ENCODE assay signal across 1 fruit fly cellular context in genomic region chr3R:22663115-22663514, dm6.
A peak's percentile ranks its signal among the peaks of the same experiment; 100 is the strongest.
TF ChIP-seq lines count a peak whose summit lies in the region.

No protein-coding gene starts in this region.

TF ChIP-seq in whole organism, embryonic, 481 proteins besides CTCF, POLR2A, EP300 and RAD21 (continued from another document and continues in another):
- TF ChIP-seq prd (optimal IDR thresholded peaks at IDR 0.05; lab: Kevin White, UChicago) = no peak
- peak; percentile 73 for TF ChIP-seq prd (GFP tag; IDR thresholded peaks at IDR 0.05; lab: Robert Waterston, UW)
- peak; percentile 50 for TF ChIP-seq D19A (tag; optimal IDR thresholded peaks at IDR 0.05; lab: Kevin White, UChicago)
- peak; percentile 66 for TF ChIP-seq CG13424 (tag; optimal IDR thresholded peaks at IDR 0.05; lab: Kevin White, UChicago)
- TF ChIP-seq dysf (GFP tag; IDR thresholded peaks at IDR 0.05; lab: Robert Waterston, UW) = peak; percentile 60; the same call in 2 of the 3 replicates
- no peak for TF ChIP-seq CG6654 (GFP tag; optimal IDR thresholded peaks at IDR 0.05; lab: Kevin White, UChicago)
- peak; percentile 31 for TF ChIP-seq gsb-n (tag; optimal IDR thresholded peaks at IDR 0.05; lab: Kevin White, UChicago)
- no peak for TF ChIP-seq CG17612 (GFP tag; IDR thresholded peaks at IDR 0.05; lab: Robert Waterston, UW)
- peak; percentile 56 for TF ChIP-seq oc (tag; optimal IDR thresholded peaks at IDR 0.05; lab: Kevin White, UChicago)
- no peak for TF ChIP-seq CG11560 (tag; IDR thresholded peaks at IDR 0.05; lab: Robert Waterston, UW)
- TF ChIP-seq CG1024 (GFP tag; IDR thresholded peaks at IDR 0.05; lab: Robert Waterston, UW) = no peak
- TF ChIP-seq CG31441 (GFP tag; IDR thresholded peaks at IDR 0.05; lab: Robert Waterston, UW) = peak; percentile 59
- peak; percentile 58 for TF ChIP-seq abd-A (tag; optimal IDR thresholded peaks at IDR 0.05; lab: Kevin White, UChicago)
- TF ChIP-seq CG42726 (GFP tag; IDR thresholded peaks at IDR 0.05; lab: Robert Waterston, UW; ENCODE audit: partially characterized antibody) = no peak
- TF ChIP-seq Atf6 (GFP tag; IDR thresholded peaks at IDR 0.05; lab: Robert Waterston, UW) = peak; percentile 85
- TF ChIP-seq zfh1 (GFP tag; IDR thresholded peaks at IDR 0.05; lab: Robert Waterston, UW) = peak; percentile 71
- TF ChIP-seq fd102C (GFP tag; optimal IDR thresholded peaks at IDR 0.05; lab: Kevin White, UChicago) = no peak
- no peak for TF ChIP-seq CG30020 (tag; optimal IDR thresholded peaks at IDR 0.05; lab: Kevin White, UChicago)
- TF ChIP-seq CG9817 (tag; optimal IDR thresholded peaks at IDR 0.05; lab: Kevin White, UChicago) = peak; percentile 70
- peak; percentile 56 to 73 for TF ChIP-seq Hr51 (GFP tag; optimal IDR thresholded peaks at IDR 0.05; lab: Kevin White, UChicago)
- peak; percentile 47 for TF ChIP-seq CG2875 (GFP tag; optimal IDR thresholded peaks at IDR 0.05; lab: Kevin White, UChicago)
- TF ChIP-seq Rfx (GFP tag; IDR thresholded peaks at IDR 0.05; lab: Robert Waterston, UW) = peak; percentile 59
- TF ChIP-seq CG3281 (GFP tag; optimal IDR thresholded peaks at IDR 0.05; lab: Kevin White, UChicago) = peak; percentile 62
- TF ChIP-seq CG8089 (GFP tag; optimal IDR thresholded peaks at IDR 0.05; lab: Kevin White, UChicago) = peak; percentile 13
- no peak for TF ChIP-seq CG10565 (GFP tag; optimal IDR thresholded peaks at IDR 0.05; lab: Kevin White, UChicago)
- no peak for TF ChIP-seq danr (GFP tag; IDR thresholded peaks at IDR 0.05; lab: Robert Waterston, UW)
- TF ChIP-seq nerfin-1 (tag; optimal IDR thresholded peaks at IDR 0.05; lab: Kevin White, UChicago) = peak; percentile 34
- no peak for TF ChIP-seq Sry-δ (GFP tag; optimal IDR thresholded peaks at IDR 0.05; lab: Kevin White, UChicago)
- peak; percentile 33 for TF ChIP-seq mam (GFP tag; optimal IDR thresholded peaks at IDR 0.05; lab: Kevin White, UChicago)
- TF ChIP-seq CG9876 (GFP tag; optimal IDR thresholded peaks at IDR 0.05; lab: Kevin White, UChicago) = no peak
- TF ChIP-seq Chrac-16 (GFP tag; optimal IDR thresholded peaks at IDR 0.05; lab: Kevin White, UChicago) = peak; percentile 68
- peak; percentile 17 for TF ChIP-seq CG30431 (GFP tag; optimal IDR thresholded peaks at IDR 0.05; lab: Kevin White, UChicago)
- peak; percentile 82 for TF ChIP-seq CG2678 (tag; optimal IDR thresholded peaks at IDR 0.05; lab: Kevin White, UChicago)
- TF ChIP-seq CG15514 (GFP tag; optimal IDR thresholded peaks at IDR 0.05; lab: Kevin White, UChicago) = peak; percentile 48
- no peak for TF ChIP-seq crol (GFP tag; IDR thresholded peaks at IDR 0.05; lab: Robert Waterston, UW)
- no peak; the same call in 1 of the 2 replicates for TF ChIP-seq Xrp1 (GFP tag; IDR thresholded peaks at IDR 0.05; lab: Robert Waterston, UW)
- TF ChIP-seq gcm2 (GFP tag; optimal IDR thresholded peaks at IDR 0.05; lab: Kevin White, UChicago) = no peak
- no peak for TF ChIP-seq pan (optimal IDR thresholded peaks at IDR 0.05; lab: Kevin White, UChicago)
- TF ChIP-seq pan (GFP tag; optimal IDR thresholded peaks at IDR 0.05 in 1 of 2, IDR thresholded peaks at IDR 0.05 in 1 of 2) = peak in 1 of 2 experiments; percentile 58
- peak; percentile 58 for TF ChIP-seq CG12071 (GFP tag; optimal IDR thresholded peaks at IDR 0.05; lab: Kevin White, UChicago)
- peak; percentile 35 for TF ChIP-seq CG6254 (GFP tag; optimal IDR thresholded peaks at IDR 0.05; lab: Kevin White, UChicago)
- TF ChIP-seq sens-2 (GFP tag; IDR thresholded peaks at IDR 0.05; lab: Robert Waterston, UW) = peak; percentile 62
- TF ChIP-seq Hr39 (optimal IDR thresholded peaks at IDR 0.05; lab: Kevin White, UChicago) = no peak
- peak; percentile 29 for TF ChIP-seq CG14710 (tag; optimal IDR thresholded peaks at IDR 0.05; lab: Kevin White, UChicago)
- peak; percentile 60 for TF ChIP-seq CG7786 (GFP tag; optimal IDR thresholded peaks at IDR 0.05; lab: Kevin White, UChicago)
- peak; percentile 35; the same call in 1 of the 2 replicates for TF ChIP-seq CG7372 (GFP tag; IDR thresholded peaks at IDR 0.05; lab: Robert Waterston, UW)
- TF ChIP-seq ranshi (GFP tag; IDR thresholded peaks at IDR 0.05; lab: Robert Waterston, UW) = peak; percentile 55; the same call in 1 of the 2 replicates
- TF ChIP-seq E2f1 (GFP tag; IDR thresholded peaks at IDR 0.05; lab: Robert Waterston, UW) = 0 out of 2 replicates have a peak, but pooled peaks have one; percentile 34
- no peak for TF ChIP-seq Ets97D (GFP tag; optimal IDR thresholded peaks at IDR 0.05; lab: Kevin White, UChicago)
- TF ChIP-seq lbe (GFP tag; optimal IDR thresholded peaks at IDR 0.05; lab: Kevin White, UChicago) = no peak
- TF ChIP-seq gce (GFP tag; IDR thresholded peaks at IDR 0.05; lab: Robert Waterston, UW) = no peak
- TF ChIP-seq CG10462 (GFP tag; optimal IDR thresholded peaks at IDR 0.05; lab: Kevin White, UChicago) = peak; percentile 54
- TF ChIP-seq CG16813 (GFP tag; IDR thresholded peaks at IDR 0.05; lab: Robert Waterston, UW; ENCODE audit: partially characterized antibody) = no peak
- TF ChIP-seq gro (GFP tag; optimal IDR thresholded peaks at IDR 0.05; lab: Kevin White, UChicago) = no peak
- TF ChIP-seq sug (tag; optimal IDR thresholded peaks at IDR 0.05; lab: Kevin White, UChicago) = no peak
- TF ChIP-seq CG15479 (GFP tag; optimal IDR thresholded peaks at IDR 0.05; lab: Kevin White, UChicago) = no peak
- TF ChIP-seq eve (GFP tag; optimal IDR thresholded peaks at IDR 0.05; lab: Kevin White, UChicago) = peak in 1 of 2 experiments; percentile 77
- peak; percentile 87 for TF ChIP-seq CG17328 (GFP tag; IDR thresholded peaks at IDR 0.05; lab: Robert Waterston, UW)
- no peak for TF ChIP-seq CG8765 (GFP tag; IDR thresholded peaks at IDR 0.05; lab: Robert Waterston, UW)
- peak; percentile 79 for TF ChIP-seq Dip3 (GFP tag; optimal IDR thresholded peaks at IDR 0.05; lab: Kevin White, UChicago)
- no peak for TF ChIP-seq CG12236 (GFP tag; optimal IDR thresholded peaks at IDR 0.05; lab: Kevin White, UChicago)
- no peak for TF ChIP-seq twi (tag; optimal IDR thresholded peaks at IDR 0.05; lab: Kevin White, UChicago)
- TF ChIP-seq CG7357 (GFP tag; IDR thresholded peaks at IDR 0.05; lab: Robert Waterston, UW) = 0 out of 3 replicates have a peak, but pooled peaks have one; percentile 23
- TF ChIP-seq peb (GFP tag; IDR thresholded peaks at IDR 0.05; lab: Robert Waterston, UW) = no peak
- TF ChIP-seq Bgb (GFP tag; IDR thresholded peaks at IDR 0.05; lab: Robert Waterston, UW; ENCODE audit: partially characterized antibody) = no peak
- TF ChIP-seq C15 (GFP tag; IDR thresholded peaks at IDR 0.05; lab: Robert Waterston, UW) = no peak
- no peak for TF ChIP-seq zen (tag; optimal IDR thresholded peaks at IDR 0.05; lab: Kevin White, UChicago)
- peak; percentile 57 for TF ChIP-seq pho (GFP tag; optimal IDR thresholded peaks at IDR 0.05; lab: Kevin White, UChicago)
- TF ChIP-seq psq (GFP tag; optimal IDR thresholded peaks at IDR 0.05; lab: Kevin White, UChicago) = no peak
- TF ChIP-seq Dref (GFP tag; IDR thresholded peaks at IDR 0.05; lab: Robert Waterston, UW) = no peak
- no peak for TF ChIP-seq MESR4 (GFP tag; optimal IDR thresholded peaks at IDR 0.05; lab: Kevin White, UChicago)
- TF ChIP-seq CG9437 (GFP tag; optimal IDR thresholded peaks at IDR 0.05; lab: Kevin White, UChicago) = peak; percentile 34
- peak; percentile 11 for TF ChIP-seq CG10543 (GFP tag; optimal IDR thresholded peaks at IDR 0.05; lab: Kevin White, UChicago)
- no peak for TF ChIP-seq CG3065 (GFP tag; optimal IDR thresholded peaks at IDR 0.05; lab: Kevin White, UChicago)
- TF ChIP-seq H15 (GFP tag; IDR thresholded peaks at IDR 0.05; lab: Robert Waterston, UW) = 0 out of 3 replicates have a peak, but pooled peaks have one; percentile 50
- TF ChIP-seq Xbp1 (GFP tag; optimal IDR thresholded peaks at IDR 0.05; lab: Kevin White, UChicago) = peak; percentile 73
- TF ChIP-seq run (tag; optimal IDR thresholded peaks at IDR 0.05; lab: Kevin White, UChicago) = no peak
- TF ChIP-seq CG14441 (GFP tag; IDR thresholded peaks at IDR 0.05; lab: Robert Waterston, UW) = peak; percentile 40; the same call in 1 of the 2 replicates
- peak; percentile 47 for TF ChIP-seq tup (GFP tag; optimal IDR thresholded peaks at IDR 0.05; lab: Kevin White, UChicago)
- TF ChIP-seq hb (GFP tag; IDR thresholded peaks at IDR 0.05; lab: Robert Waterston, UW; ENCODE audit: partially characterized antibody) = no peak
- peak; percentile 14 for TF ChIP-seq Six4 (GFP tag; optimal IDR thresholded peaks at IDR 0.05; lab: Kevin White, UChicago)
- TF ChIP-seq sr (GFP tag; IDR thresholded peaks at IDR 0.05; lab: Robert Waterston, UW) = no peak
- TF ChIP-seq chinmo (GFP tag; IDR thresholded peaks at IDR 0.05; lab: Robert Waterston, UW; ENCODE audit: partially characterized antibody) = no peak
- no peak for TF ChIP-seq CG3163 (GFP tag; optimal IDR thresholded peaks at IDR 0.05; lab: Kevin White, UChicago)
- peak; percentile 66 for TF ChIP-seq NC2β (GFP tag; optimal IDR thresholded peaks at IDR 0.05; lab: Kevin White, UChicago)
- peak; percentile 41; the same call in 1 of the 2 replicates for TF ChIP-seq MBD-R2 (GFP tag; IDR thresholded peaks at IDR 0.05; lab: Robert Waterston, UW)
- no peak for TF ChIP-seq Doc3 (GFP tag; IDR thresholded peaks at IDR 0.05; lab: Robert Waterston, UW; ENCODE audit: partially characterized antibody)
- TF ChIP-seq fd96Cb (tag; optimal IDR thresholded peaks at IDR 0.05; lab: Kevin White, UChicago) = peak; percentile 43
- TF ChIP-seq pros (GFP tag; optimal IDR thresholded peaks at IDR 0.05; lab: Kevin White, UChicago) = no peak
- TF ChIP-seq gem (tag; optimal IDR thresholded peaks at IDR 0.05; lab: Kevin White, UChicago) = peak; percentile 85
- TF ChIP-seq ATbp (GFP tag; optimal IDR thresholded peaks at IDR 0.05; lab: Kevin White, UChicago) = peak; percentile 49
- no peak for TF ChIP-seq hbn (GFP tag; IDR thresholded peaks at IDR 0.05; lab: Robert Waterston, UW; ENCODE audit: partially characterized antibody)
- no peak for TF ChIP-seq p53 (GFP tag; optimal IDR thresholded peaks at IDR 0.05; lab: Kevin White, UChicago)
- no peak for TF ChIP-seq Stat92E (GFP tag; optimal IDR thresholded peaks at IDR 0.05; lab: Kevin White, UChicago)
- TF ChIP-seq pzg (GFP tag; optimal IDR thresholded peaks at IDR 0.05; lab: Kevin White, UChicago) = no peak
- no peak for TF ChIP-seq Hmx (GFP tag; optimal IDR thresholded peaks at IDR 0.05; lab: Kevin White, UChicago)
- peak; percentile 72 for TF ChIP-seq CG30403 (GFP tag; optimal IDR thresholded peaks at IDR 0.05; lab: Kevin White, UChicago)
- TF ChIP-seq Abd-B (GFP tag; optimal IDR thresholded peaks at IDR 0.05; lab: Kevin White, UChicago) = peak; percentile 44
- no peak for TF ChIP-seq sna (GFP tag; IDR thresholded peaks at IDR 0.05; lab: Robert Waterston, UW; ENCODE audit: partially characterized antibody)
- TF ChIP-seq CG14014 (GFP tag; IDR thresholded peaks at IDR 0.05; lab: Robert Waterston, UW) = peak; percentile 84; the same call in 1 of the 2 replicates
- peak; percentile 60 for TF ChIP-seq Meics (GFP tag; optimal IDR thresholded peaks at IDR 0.05; lab: Kevin White, UChicago)
- TF ChIP-seq CG14050 (GFP tag; IDR thresholded peaks at IDR 0.05; lab: Robert Waterston, UW) = no peak
- peak; percentile 59 for TF ChIP-seq CG13894 (tag; optimal IDR thresholded peaks at IDR 0.05; lab: Kevin White, UChicago)
- no peak for TF ChIP-seq tll (GFP tag; optimal IDR thresholded peaks at IDR 0.05; lab: Kevin White, UChicago)
- TF ChIP-seq E2f2 (GFP tag; IDR thresholded peaks at IDR 0.05; lab: Robert Waterston, UW) = peak; percentile 49
- no peak for TF ChIP-seq CG9215 (GFP tag; IDR thresholded peaks at IDR 0.05; lab: Robert Waterston, UW)
- TF ChIP-seq mld (GFP tag; IDR thresholded peaks at IDR 0.05; lab: Robert Waterston, UW; ENCODE audit: partially characterized antibody) = no peak
- TF ChIP-seq BtbVII (GFP tag; optimal IDR thresholded peaks at IDR 0.05; lab: Kevin White, UChicago) = peak; percentile 55
- TF ChIP-seq CG18476 (GFP tag; optimal IDR thresholded peaks at IDR 0.05; lab: Kevin White, UChicago) = peak; percentile 11
- TF ChIP-seq CG12299 (tag; optimal IDR thresholded peaks at IDR 0.05; lab: Kevin White, UChicago) = peak; percentile 22
- no peak for TF ChIP-seq CG6791 (GFP tag; IDR thresholded peaks at IDR 0.05; lab: Robert Waterston, UW; ENCODE audit: partially characterized antibody)
- no peak for TF ChIP-seq mirr (GFP tag; optimal IDR thresholded peaks at IDR 0.05; lab: Kevin White, UChicago)
- peak; percentile 15 for TF ChIP-seq CG10654 (GFP tag; optimal IDR thresholded peaks at IDR 0.05; lab: Kevin White, UChicago)
- TF ChIP-seq NFAT (GFP tag; IDR thresholded peaks at IDR 0.05; lab: Robert Waterston, UW) = no peak; the same call in 1 of the 2 replicates
- TF ChIP-seq CG13775 (GFP tag; optimal IDR thresholded peaks at IDR 0.05; lab: Kevin White, UChicago) = peak; percentile 53
- TF ChIP-seq z (GFP tag; IDR thresholded peaks at IDR 0.05; lab: Robert Waterston, UW) = no peak
- 0 out of 2 replicates have a peak, but pooled peaks have one; percentile 13 for TF ChIP-seq CG14667 (GFP tag; IDR thresholded peaks at IDR 0.05; lab: Robert Waterston, UW)
- no peak for TF ChIP-seq ash1 (GFP tag; optimal IDR thresholded peaks at IDR 0.05; lab: Kevin White, UChicago)
- TF ChIP-seq esg (GFP tag; conservative IDR thresholded peaks at IDR 0.05; lab: Robert Waterston, UW) = peak; percentile 75
- TF ChIP-seq pfk (GFP tag; optimal IDR thresholded peaks at IDR 0.05; lab: Kevin White, UChicago) = no peak
- TF ChIP-seq Opbp (GFP tag; IDR thresholded peaks at IDR 0.05; lab: Robert Waterston, UW; ENCODE audit: partially characterized antibody) = no peak
- TF ChIP-seq dmrt99B (tag; optimal IDR thresholded peaks at IDR 0.05; lab: Kevin White, UChicago) = peak; percentile 79
- no peak for TF ChIP-seq HLH4C (GFP tag; IDR thresholded peaks at IDR 0.05; lab: Robert Waterston, UW; ENCODE audit: partially characterized antibody)
- TF ChIP-seq CG5245 (GFP tag; optimal IDR thresholded peaks at IDR 0.05; lab: Kevin White, UChicago) = peak; percentile 26
- no peak for TF ChIP-seq cad (GFP tag; optimal IDR thresholded peaks at IDR 0.05; lab: Kevin White, UChicago)
- TF ChIP-seq her (GFP tag; optimal IDR thresholded peaks at IDR 0.05; lab: Kevin White, UChicago) = peak; percentile 35
- peak; percentile 40 for TF ChIP-seq cato (GFP tag; optimal IDR thresholded peaks at IDR 0.05; lab: Kevin White, UChicago; ENCODE audit: borderline replicate concordance)
- TF ChIP-seq Deaf1 (tag; optimal IDR thresholded peaks at IDR 0.05; lab: Kevin White, UChicago) = peak; percentile 35
- peak; percentile 69 for TF ChIP-seq lilli (GFP tag; optimal IDR thresholded peaks at IDR 0.05; lab: Kevin White, UChicago)
- TF ChIP-seq CG7928 (GFP tag; optimal IDR thresholded peaks at IDR 0.05; lab: Kevin White, UChicago) = no peak
- TF ChIP-seq gfzf (GFP tag; optimal IDR thresholded peaks at IDR 0.05; lab: Kevin White, UChicago) = no peak
